Fruit fly (Drosophila melanogaster) whole organism, embryonic: Measurements from ENCODE around the gene CG3036.

Source experiments
- Bgb ChIP-seq: fragments of 200-800 bp; sonication (Bioruptor generic); IDR thresholded peaks from 2 replicates; pipeline ENCODE4 v1.3.6; 2022; ENCODE audit warnings: missing biosample characterization, missing genetic modification characterization; ENCODE audit not compliant: partially characterized antibody
- Blimp-1 ChIP-seq: fragments of 200-800 bp; sonication (Bioruptor generic); optimal IDR thresholded peaks from 3 replicates; lab custom pipeline; 2018; ENCODE audit warnings: missing biosample characterization, missing genetic modification characterization, mild to moderate bottlenecking, moderate library complexity, missing genetic modification reagents
- BtbVII ChIP-seq: fragments of 200-800 bp; sonication (Bioruptor generic); optimal IDR thresholded peaks from 3 replicates; lab custom pipeline; 2017; ENCODE audit warnings: missing biosample characterization, mild to moderate bottlenecking, missing genetic modification characterization
- CG10462 ChIP-seq: fragments of 200-800 bp; sonication (Bioruptor generic); optimal IDR thresholded peaks from 2 replicates; lab custom pipeline; 2016; ENCODE audit warnings: missing biosample characterization, missing genetic modification characterization
- CG16863 ChIP-seq: fragments of 200-800 bp; sonication (Bioruptor generic); optimal IDR thresholded peaks from 3 replicates; lab custom pipeline; 2016; ENCODE audit warnings: missing biosample characterization, missing genetic modification characterization
- CG17385 ChIP-seq: fragments of 200-800 bp; sonication (Bioruptor generic); optimal IDR thresholded peaks from 3 replicates; lab custom pipeline; 2018; ENCODE audit warnings: missing biosample characterization, mild to moderate bottlenecking, missing genetic modification characterization
- CG17829 ChIP-seq: fragments of 200-800 bp; optimal IDR thresholded peaks from 2 replicates; lab custom pipeline; 2019; ENCODE audit warnings: missing biosample characterization, mild to moderate bottlenecking, missing genetic modification characterization, moderate library complexity
- CG18011 ChIP-seq: fragments of 200-800 bp; sonication (Bioruptor generic); optimal IDR thresholded peaks from 2 replicates; lab custom pipeline; 2017; ENCODE audit warnings: missing biosample characterization, missing genetic modification characterization, mild to moderate bottlenecking, moderate library complexity, missing genotype
- CG1832 ChIP-seq: fragments of 200-800 bp; sonication (Bioruptor generic); optimal IDR thresholded peaks from 2 replicates; lab custom pipeline; 2017; ENCODE audit warnings: missing biosample characterization, mild to moderate bottlenecking, missing genetic modification characterization, inconsistent platforms
- CG2120 ChIP-seq: fragments of 200-800 bp; sonication (Bioruptor generic); optimal IDR thresholded peaks from 3 replicates; lab custom pipeline; 2016; ENCODE audit warnings: missing biosample characterization, missing genetic modification characterization
- CG2712 ChIP-seq: fragments of 200-800 bp; optimal IDR thresholded peaks from 3 replicates; lab custom pipeline; 2019; ENCODE audit warnings: missing biosample characterization, mild to moderate bottlenecking, missing genetic modification characterization, moderate library complexity
- CG31388 ChIP-seq: fragments of 200-800 bp; sonication (Bioruptor generic); optimal IDR thresholded peaks from 2 replicates; lab custom pipeline; 2016; ENCODE audit warnings: missing biosample characterization, missing genetic modification characterization
- CG32767 ChIP-seq: fragments of 200-800 bp; sonication (Bioruptor generic); IDR thresholded peaks from 2 replicates; pipeline ENCODE4 v1.3.6; 2022; ENCODE audit warnings: missing biosample characterization, missing genetic modification characterization
- CG3281 ChIP-seq: fragments of 200-800 bp; sonication (Bioruptor generic); optimal IDR thresholded peaks from 3 replicates; lab custom pipeline; 2017; ENCODE audit warnings: missing biosample characterization, mild to moderate bottlenecking, missing genetic modification characterization
- CG3726 ChIP-seq: fragments of 200-800 bp; sonication (Bioruptor generic); IDR thresholded peaks from 3 replicates; pipeline ENCODE4, ENCODE4 v1.3.6; 2022; ENCODE audit warnings: missing biosample characterization, missing genetic modification characterization
- CG4424 ChIP-seq: fragments of 200-800 bp; sonication (Bioruptor generic); optimal IDR thresholded peaks from 3 replicates; lab custom pipeline; 2016; ENCODE audit warnings: missing biosample characterization, missing genetic modification characterization
- CG7556 ChIP-seq: fragments of 200-800 bp; sonication (Bioruptor generic); optimal IDR thresholded peaks from 2 replicates; lab custom pipeline; 2017; ENCODE audit warnings: missing biosample characterization, mild to moderate bottlenecking, missing genetic modification characterization
- CG7839 ChIP-seq: fragments of 200-800 bp; sonication (Bioruptor generic); optimal IDR thresholded peaks from 3 replicates; lab custom pipeline; 2018; ENCODE audit warnings: missing biosample characterization, mild to moderate bottlenecking, missing genetic modification characterization, moderate library complexity
- CG7928 ChIP-seq: fragments of 200-800 bp; sonication (Bioruptor generic); optimal IDR thresholded peaks from 2 replicates; lab custom pipeline; 2017; ENCODE audit warnings: missing biosample characterization, mild to moderate bottlenecking, missing genetic modification characterization
- CG8359 ChIP-seq: fragments of 200-800 bp; sonication (Bioruptor generic); optimal IDR thresholded peaks from 2 replicates; lab custom pipeline; 2017; ENCODE audit warnings: missing biosample characterization, mild to moderate bottlenecking, missing genetic modification characterization, borderline replicate concordance
- CG9609 ChIP-seq: fragments of 200-800 bp; sonication (Bioruptor generic); optimal IDR thresholded peaks from 3 replicates; lab custom pipeline; 2016; ENCODE audit warnings: missing biosample characterization, missing genetic modification characterization
- CoRest ChIP-seq: fragments of 200-800 bp; sonication (Bioruptor generic); optimal IDR thresholded peaks from 3 replicates; lab custom pipeline; 2018; ENCODE audit warnings: missing biosample characterization, mild to moderate bottlenecking, missing genetic modification characterization, moderate library complexity
- Dref ChIP-seq: fragments of 200-800 bp; sonication (Bioruptor generic); IDR thresholded peaks from 2 replicates; pipeline ENCODE4 v1.3.6; 2022; ENCODE audit warnings: missing biosample characterization, missing genetic modification characterization
- Eip74EF ChIP-seq, 2 experiments: fragments of 200-800 bp in 1 of 2; fragments of >200 bp in 1 of 2; sonication (Bioruptor generic) in 1 of 2; optimal IDR thresholded peaks; 2 replicates each; lab custom pipeline; 2017 to 2019; ENCODE audit warnings: missing biosample characterization in 2 of 2, missing genetic modification characterization in 2 of 2, mild to moderate bottlenecking in 1 of 2, moderate library complexity in 1 of 2
- Fer1 ChIP-seq: fragments of 200-800 bp; sonication (Bioruptor generic); optimal IDR thresholded peaks from 2 replicates; lab custom pipeline; 2017; ENCODE audit warnings: missing biosample characterization, mild to moderate bottlenecking, missing genetic modification characterization
- Hand ChIP-seq: fragments of 200-800 bp; sonication (Bioruptor generic); optimal IDR thresholded peaks from 2 replicates; lab custom pipeline; 2017; ENCODE audit warnings: mild to moderate bottlenecking, missing biosample characterization, missing genetic modification reagents, missing genetic modification characterization
- Hmr ChIP-seq: fragments of 200-800 bp; sonication (Bioruptor generic); optimal IDR thresholded peaks from 3 replicates; lab custom pipeline; 2017; ENCODE audit warnings: mild to moderate bottlenecking, missing biosample characterization, missing genetic modification reagents, missing genetic modification characterization
- Jarid2 ChIP-seq: fragments of 200-800 bp; sonication (Bioruptor generic); optimal IDR thresholded peaks from 3 replicates; lab custom pipeline; 2017; ENCODE audit warnings: mild to moderate bottlenecking, missing biosample characterization, missing genetic modification reagents, missing genetic modification characterization
- Myb ChIP-seq: fragments of 200-800 bp; sonication (Bioruptor generic); optimal IDR thresholded peaks from 2 replicates; lab custom pipeline; 2016; ENCODE audit warnings: missing biosample characterization, missing genetic modification characterization
- Ptx1 ChIP-seq: fragments of 200-800 bp; sonication (Bioruptor generic); IDR thresholded peaks from 2 replicates; pipeline ENCODE4 v1.3.6; 2022; ENCODE audit warnings: missing biosample characterization, missing genetic modification characterization
- Sox102F ChIP-seq: fragments of 200-800 bp; sonication (Bioruptor generic); optimal IDR thresholded peaks from 2 replicates; lab custom pipeline; 2018; ENCODE audit warnings: missing biosample characterization, mild to moderate bottlenecking, missing genetic modification characterization, moderate library complexity
- Stat92E ChIP-seq, 3 experiments: fragments of >200 bp in 2 of 3; fragments of 200-800 bp in 1 of 3; sonication (Bioruptor generic) in 1 of 3; optimal IDR thresholded peaks; 2 replicates each; lab custom pipeline; 2017 to 2019; ENCODE audit warnings: missing biosample characterization in 3 of 3, missing genetic modification characterization in 3 of 3, mild to moderate bottlenecking in 1 of 3, moderate library complexity in 1 of 3
- Xrp1 ChIP-seq: fragments of 200-800 bp; sonication (Bioruptor generic); IDR thresholded peaks from 2 replicates; pipeline ENCODE4 v1.3.6; 2022; ENCODE audit warnings: missing biosample characterization, missing genetic modification characterization
- bsh ChIP-seq, 2 experiments: fragments of 200-800 bp; sonication (Bioruptor generic); optimal IDR thresholded peaks; 2 replicates each; lab custom pipeline; 2017 to 2018; ENCODE audit warnings: mild to moderate bottlenecking in 2 of 2, missing biosample characterization in 2 of 2, missing genetic modification characterization in 2 of 2, moderate library complexity in 1 of 2
- corto ChIP-seq: fragments of 200-800 bp; sonication (Bioruptor generic); optimal IDR thresholded peaks from 2 replicates; lab custom pipeline; 2016; ENCODE audit warnings: missing biosample characterization, mild to moderate bottlenecking, missing genetic modification characterization, moderate library complexity
- dan ChIP-seq: fragments of 200-800 bp; sonication (Bioruptor generic); IDR thresholded peaks from 2 replicates; pipeline ENCODE4 v1.3.6; 2022; ENCODE audit warnings: missing biosample characterization, missing genetic modification characterization
- dysf ChIP-seq: fragments of 200-800 bp; sonication (Bioruptor generic); IDR thresholded peaks from 3 replicates; pipeline ENCODE4 v1.3.6; 2022; ENCODE audit warnings: missing biosample characterization, missing genetic modification characterization
- gem ChIP-seq: fragments of 200-800 bp; sonication (Bioruptor generic); optimal IDR thresholded peaks from 2 replicates; lab custom pipeline; 2019; ENCODE audit warnings: missing biosample characterization, mild to moderate bottlenecking, missing genetic modification characterization, moderate library complexity
- grau ChIP-seq: fragments of 200-800 bp; optimal IDR thresholded peaks from 3 replicates; lab custom pipeline; 2019; ENCODE audit warnings: missing biosample characterization, mild to moderate bottlenecking, missing genetic modification characterization, moderate library complexity
- gsb-n ChIP-seq: fragments of 200-800 bp; sonication (Bioruptor generic); optimal IDR thresholded peaks from 3 replicates; lab custom pipeline; 2018; ENCODE audit warnings: missing biosample characterization, mild to moderate bottlenecking, missing genetic modification characterization
- her ChIP-seq: fragments of 200-800 bp; sonication (Bioruptor generic); optimal IDR thresholded peaks from 2 replicates; lab custom pipeline; 2016; ENCODE audit warnings: missing biosample characterization, missing genetic modification characterization
- lilli ChIP-seq: fragments of 200-800 bp; sonication (Bioruptor generic); optimal IDR thresholded peaks from 3 replicates; lab custom pipeline; 2016; ENCODE audit warnings: missing biosample characterization, missing genetic modification characterization
- pzg ChIP-seq: fragments of 200-800 bp; sonication (Bioruptor generic); optimal IDR thresholded peaks from 3 replicates; lab custom pipeline; 2018; ENCODE audit warnings: missing biosample characterization, mild to moderate bottlenecking, missing genetic modification characterization, moderate library complexity
- scrt ChIP-seq: fragments of 200-800 bp; sonication (Bioruptor generic); optimal IDR thresholded peaks from 2 replicates; lab custom pipeline; 2018; ENCODE audit warnings: missing biosample characterization, mild to moderate bottlenecking, missing genetic modification characterization, moderate library complexity
- slp2 ChIP-seq: fragments of 200-800 bp; sonication (Bioruptor generic); optimal IDR thresholded peaks from 2 replicates; lab custom pipeline; 2016; ENCODE audit warnings: missing biosample characterization, missing genetic modification characterization
- ssp ChIP-seq: fragments of 200-800 bp; sonication (Bioruptor generic); IDR thresholded peaks from 2 replicates; pipeline ENCODE4 v1.3.6; 2022; ENCODE audit warnings: missing biosample characterization, missing genetic modification characterization
- tll ChIP-seq, 2 experiments: fragments of 200-800 bp in 1 of 2; fragments of >200 bp in 1 of 2; sonication (Bioruptor generic) in 1 of 2; optimal IDR thresholded peaks; 2 replicates each; lab custom pipeline; 2017 to 2019; ENCODE audit warnings: missing biosample characterization in 2 of 2, missing genetic modification characterization in 2 of 2, mild to moderate bottlenecking in 1 of 2, moderate library complexity in 1 of 2

The CG3036 gene

dm6 chr2L:4854822-4855221 lies 37.1 kb upstream of the CG3036 start (continued):
- TF ChIP-seq CG16863 (GFP tag; lab: Kevin White, UChicago) (peak; percentile 5), Dref (GFP tag; lab: Robert Waterston, UW) (no peak), gsb-n (tag; lab: Kevin White, UChicago) (no peak), bsh (GFP tag; optimal IDR thresholded peaks at IDR 0.05; lab: Kevin White, UChicago) (peak in 1 of 2 experiments; percentile 5), Blimp-1 (GFP tag; lab: Kevin White, UChicago) (peak; percentile 15), Hmr (peak; percentile 12), Sox102F (GFP tag; lab: Kevin White, UChicago) (peak; percentile 43), CG8359 (GFP tag; lab: Kevin White, UChicago) (no peak), CG31388 (GFP tag; lab: Kevin White, UChicago) (no peak), corto (GFP tag; lab: Kevin White, UChicago) (no peak), pzg (GFP tag; lab: Kevin White, UChicago) (no peak), CG7556 (GFP tag; lab: Kevin White, UChicago) (peak; percentile 2), Bgb (GFP tag; lab: Robert Waterston, UW) (no peak), gem (tag; lab: Kevin White, UChicago) (peak; percentile 33), CoRest (tag; lab: Kevin White, UChicago) (peak; percentile 2), dysf (GFP tag; lab: Robert Waterston, UW) (peak; percentile 40; the same call in 2 of the 3 replicates), CG2712 (peak; percentile 11), CG3726 (GFP tag; lab: Robert Waterston, UW) (no peak), dan (GFP tag; lab: Robert Waterston, UW) (0 out of 2 replicates have a peak, but pooled peaks have one; percentile 29), CG4424 (GFP tag; lab: Kevin White, UChicago) (peak; percentile 2), CG2120 (GFP tag; lab: Kevin White, UChicago) (peak; percentile 18), Xrp1 (GFP tag; lab: Robert Waterston, UW) (peak; percentile 17; the same call in 1 of the 2 replicates), Myb (GFP tag; lab: Kevin White, UChicago) (peak; percentile 10), grau (tag; lab: Kevin White, UChicago) (peak; percentile 5)

DNA sequence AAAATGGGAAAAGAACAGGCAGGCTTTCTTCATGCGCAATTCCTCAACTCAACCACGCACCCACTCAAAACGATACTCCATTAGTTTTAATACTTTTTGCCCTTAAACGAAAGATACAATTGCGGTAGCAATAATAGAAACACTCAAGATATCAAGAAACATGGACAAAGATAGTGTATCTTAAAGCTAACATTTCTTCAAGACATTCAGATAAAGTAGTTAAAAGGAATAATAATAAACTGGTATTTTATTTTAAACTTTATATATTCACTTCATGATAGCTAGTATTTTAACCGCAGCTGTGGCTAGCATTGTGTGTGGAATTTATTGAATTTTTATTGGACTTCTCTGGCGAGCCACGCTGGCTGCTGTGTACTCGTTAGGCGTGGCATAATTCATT lies 35.8 kb upstream of the CG3036 start:
- no peak for TF ChIP-seq CG3726 (GFP tag; lab: Robert Waterston, UW)
- TF ChIP-seq Jarid2 = no peak
- peak in 1 of 2 experiments; percentile 2 for TF ChIP-seq Eip74EF (GFP tag; optimal IDR thresholded peaks at IDR 0.05; lab: Kevin White, UChicago)
- peak; percentile 48 for TF ChIP-seq BtbVII (GFP tag; lab: Kevin White, UChicago)
- peak; percentile 68 for TF ChIP-seq CG17385 (GFP tag; lab: Kevin White, UChicago)
- TF ChIP-seq Hand (GFP tag; lab: Kevin White, UChicago) = peak; percentile 62
- no peak for TF ChIP-seq CG9609
- TF ChIP-seq CG18011 (GFP tag; lab: Kevin White, UChicago) = no peak
- TF ChIP-seq CG7839 = peak; percentile 78
- peak; percentile 59 for TF ChIP-seq grau (tag; lab: Kevin White, UChicago)
- TF ChIP-seq CG10462 (GFP tag; lab: Kevin White, UChicago) = no peak
- peak; percentile 76 for TF ChIP-seq Fer1
- TF ChIP-seq lilli (GFP tag; lab: Kevin White, UChicago) = peak; percentile 57
- TF ChIP-seq her (GFP tag; lab: Kevin White, UChicago) = no peak
- no peak for TF ChIP-seq ssp (GFP tag; lab: Robert Waterston, UW)
- peak; percentile 62 for TF ChIP-seq CG3281 (GFP tag; lab: Kevin White, UChicago)
- no peak for TF ChIP-seq CG1832 (GFP tag; lab: Kevin White, UChicago)
- peak in 1 of 2 experiments; percentile 61 for TF ChIP-seq bsh (GFP tag; optimal IDR thresholded peaks at IDR 0.05; lab: Kevin White, UChicago)
- TF ChIP-seq tll (GFP tag; optimal IDR thresholded peaks at IDR 0.05; lab: Kevin White, UChicago) = no peak
- TF ChIP-seq Blimp-1 (GFP tag; lab: Kevin White, UChicago) = peak; percentile 82
- TF ChIP-seq Ptx1 (GFP tag; lab: Robert Waterston, UW) = peak; percentile 53
- peak; percentile 62 for TF ChIP-seq scrt (GFP tag; lab: Kevin White, UChicago)
- TF ChIP-seq slp2 (GFP tag; lab: Kevin White, UChicago) = no peak
- peak; percentile 70 for TF ChIP-seq CG17829 (tag; lab: Kevin White, UChicago)
- TF ChIP-seq CG7928 (GFP tag; lab: Kevin White, UChicago) = no peak
- peak; percentile 71 for TF ChIP-seq CG32767 (GFP tag; lab: Robert Waterston, UW)
- no peak for TF ChIP-seq Stat92E (GFP tag; optimal IDR thresholded peaks at IDR 0.05; lab: Kevin White, UChicago)
